Fruit fly (Drosophila melanogaster): ENCODE results near the gene Cdep.

Gene Cdep

dm6 chr3R:4868663-4869225, 41.6 kb upstream of the Cdep start (continued):
- no peak for TF ChIP-seq so (GFP tag; IDR thresholded peaks at IDR 0.05)
- peak; percentile 71 for TF ChIP-seq Hr39 (optimal IDR thresholded peaks at IDR 0.05)

dm6 chr3R:4873756-4874155, 36.6 kb upstream of the Cdep start:
- TF ChIP-seq lbe (GFP tag; optimal IDR thresholded peaks at IDR 0.05) (peak; percentile 36), Atf-2 (GFP tag; optimal IDR thresholded peaks at IDR 0.05) (no peak), CG10543 (GFP tag; optimal IDR thresholded peaks at IDR 0.05) (no peak), Antp (GFP tag; optimal IDR thresholded peaks at IDR 0.05) (no peak), corto (GFP tag; optimal IDR thresholded peaks at IDR 0.05) (peak; percentile 12), Ada2b (GFP tag; IDR thresholded peaks at IDR 0.05) (no peak), oc (tag; optimal IDR thresholded peaks at IDR 0.05) (no peak), nom (GFP tag; optimal IDR thresholded peaks at IDR 0.05) (peak; percentile 6), Mad (GFP tag; optimal IDR thresholded peaks at IDR 0.05) (no peak), CG8281 (tag; optimal IDR thresholded peaks at IDR 0.05) (no peak), Dll (GFP tag; IDR thresholded peaks at IDR 0.05; ENCODE audit: partially characterized antibody) (no peak), bsh (GFP tag; optimal IDR thresholded peaks at IDR 0.05) (peak in 1 of 2 experiments; percentile 12), CG15011 (GFP tag; optimal IDR thresholded peaks at IDR 0.05) (no peak), D19B (GFP tag; optimal IDR thresholded peaks at IDR 0.05) (no peak), CG14050 (GFP tag; IDR thresholded peaks at IDR 0.05) (no peak)

DNA sequence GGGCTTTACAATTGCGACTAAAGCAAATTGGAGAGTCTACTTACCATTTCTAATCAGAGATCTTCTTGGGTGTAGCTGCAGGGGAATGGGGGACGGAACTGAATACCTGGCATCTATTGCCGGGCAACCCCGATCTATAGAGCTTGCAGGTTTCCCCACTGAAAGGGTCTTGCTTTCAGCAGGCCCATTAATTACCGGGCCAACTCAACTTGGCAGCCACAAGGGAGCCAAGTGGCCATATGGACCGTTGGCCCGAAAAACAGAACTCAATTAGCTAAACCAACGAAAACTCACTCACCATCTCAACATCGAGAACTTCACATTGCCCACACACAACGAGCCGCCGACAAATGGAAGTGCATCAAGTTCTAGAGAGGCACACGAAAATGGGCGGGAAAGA, 31.9 kb upstream of the Cdep start, which contains the start of gene laf:
laf (minus strand) TSS at position 101 of the 400 bp plus-strand sequence.
- TF ChIP-seq Sox100B (GFP tag; optimal IDR thresholded peaks at IDR 0.05): no peak
- TF ChIP-seq gfzf (GFP tag; optimal IDR thresholded peaks at IDR 0.05): no peak
- no peak for TF ChIP-seq CG11504 (tag; optimal IDR thresholded peaks at IDR 0.05)
- peak; percentile 6 for TF ChIP-seq hth (optimal IDR thresholded peaks at IDR 0.05)
- no peak for TF ChIP-seq gce (GFP tag; IDR thresholded peaks at IDR 0.05)
- no peak for TF ChIP-seq CG12299 (tag; optimal IDR thresholded peaks at IDR 0.05)
- 0 out of 3 replicates have a peak, but pooled peaks have one; percentile 11 for TF ChIP-seq z (GFP tag; IDR thresholded peaks at IDR 0.05)
- TF ChIP-seq stwl (tag; optimal IDR thresholded peaks at IDR 0.05): no peak
- TF ChIP-seq cato (GFP tag; optimal IDR thresholded peaks at IDR 0.05; ENCODE audit: borderline replicate concordance): no peak
- no peak for TF ChIP-seq inv (GFP tag; IDR thresholded peaks at IDR 0.05; ENCODE audit: partially characterized antibody)
- TF ChIP-seq tgo (GFP tag; IDR thresholded peaks at IDR 0.05): no peak

DNA sequence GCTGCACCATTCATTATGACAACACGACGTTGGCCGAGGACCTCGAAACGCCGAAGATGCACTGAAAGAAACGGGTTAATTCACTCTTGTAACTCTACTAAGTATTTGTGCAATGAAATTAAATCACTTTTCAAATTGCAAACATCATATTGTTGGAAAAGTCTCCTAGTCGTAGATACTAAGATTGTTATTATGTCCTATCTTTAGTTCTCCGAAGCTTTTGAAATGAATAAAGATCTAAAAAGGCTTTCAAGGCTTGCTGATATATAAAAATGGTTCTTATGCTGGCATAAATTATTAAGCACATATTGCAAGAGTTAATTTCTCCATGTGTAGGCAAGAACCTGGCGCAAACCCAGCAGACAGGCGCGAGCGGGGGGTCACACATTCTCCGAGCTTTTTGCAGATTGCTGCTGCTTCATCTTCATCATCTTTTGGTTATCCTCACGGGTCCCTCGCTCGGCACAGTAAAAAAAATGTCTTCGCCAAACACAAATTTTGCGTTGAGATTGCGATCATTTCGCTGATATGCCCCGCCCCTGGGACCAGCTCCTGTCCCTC, 27.1 kb upstream of the Cdep start:
- TF ChIP-seq bsh (GFP tag; optimal IDR thresholded peaks at IDR 0.05) (peak in 1 of 2 experiments; percentile 36), nom (GFP tag; optimal IDR thresholded peaks at IDR 0.05) (peak; percentile 35), HLH4C (GFP tag; IDR thresholded peaks at IDR 0.05; ENCODE audit: partially characterized antibody) (no peak), oc (tag; optimal IDR thresholded peaks at IDR 0.05) (no peak), corto (GFP tag; optimal IDR thresholded peaks at IDR 0.05) (peak; percentile 21), lbe (GFP tag; optimal IDR thresholded peaks at IDR 0.05) (peak; percentile 63), Bteb2 (GFP tag; optimal IDR thresholded peaks at IDR 0.05) (no peak)

DNA sequence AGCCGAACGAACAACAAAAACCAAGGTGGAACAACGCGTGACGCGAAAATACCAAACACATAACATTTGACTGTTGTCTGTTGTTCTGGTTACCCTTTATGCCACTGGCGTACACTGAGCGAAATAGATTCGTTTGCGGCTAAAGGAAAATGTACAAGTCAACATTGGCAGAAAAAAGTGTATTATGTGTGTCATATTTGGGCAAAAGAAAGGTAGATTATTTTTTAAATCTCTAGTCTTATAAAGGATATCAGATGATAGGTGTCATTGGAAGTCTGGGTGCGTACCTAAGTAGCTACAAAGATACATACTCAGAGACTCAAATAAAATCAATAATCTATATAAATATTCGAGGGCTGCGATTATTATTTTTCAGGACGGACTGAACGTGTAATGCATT, 26.5 kb upstream of the Cdep start:
- TF ChIP-seq lilli (GFP tag; optimal IDR thresholded peaks at IDR 0.05): no peak
- peak; percentile 15 for TF ChIP-seq corto (GFP tag; optimal IDR thresholded peaks at IDR 0.05)
- TF ChIP-seq lbe (GFP tag; optimal IDR thresholded peaks at IDR 0.05): peak; percentile 1
